Fruit fly (Drosophila melanogaster): Measurements from ENCODE around the gene CG3982.
A peak's percentile ranks its signal among the peaks of the same experiment; 100 is the strongest.

CG3982 gene

dm6 chr3L:9461670-9462246 lies 44.6 kb upstream of the CG3982 start (continued):
- 0 out of 2 replicates have a peak, but pooled peaks have one; percentile 28 for TF ChIP-seq esg (GFP tag; conservative IDR thresholded peaks at IDR 0.05)
- no peak for TF ChIP-seq exex (tag; optimal IDR thresholded peaks at IDR 0.05)
- peak; percentile 38 for TF ChIP-seq CG7839 (tag; optimal IDR thresholded peaks at IDR 0.05)
- TF ChIP-seq Hmx (GFP tag; optimal IDR thresholded peaks at IDR 0.05) = no peak
- TF ChIP-seq ssp (GFP tag; IDR thresholded peaks at IDR 0.05) = peak; percentile 25; the same call in 1 of the 2 replicates
- TF ChIP-seq CG8388 (GFP tag; optimal IDR thresholded peaks at IDR 0.05) = no peak
- TF ChIP-seq kah (GFP tag; optimal IDR thresholded peaks at IDR 0.05) = peak; percentile 59
- no peak for TF ChIP-seq CG11093 (GFP tag; IDR thresholded peaks at IDR 0.05)
- 0 out of 2 replicates have a peak, but pooled peaks have one; percentile 55 for TF ChIP-seq bbx (GFP tag; IDR thresholded peaks at IDR 0.05; ENCODE audit: partially characterized antibody)
- peak; percentile 10 for TF ChIP-seq Jarid2 (GFP tag; optimal IDR thresholded peaks at IDR 0.05)
- TF ChIP-seq Fer3 (tag; optimal IDR thresholded peaks at IDR 0.05) = peak; percentile 17
- peak; percentile 19; the same call in 1 of the 2 replicates for TF ChIP-seq E2f1 (GFP tag; IDR thresholded peaks at IDR 0.05)
- TF ChIP-seq CG43689 (GFP tag; IDR thresholded peaks at IDR 0.05) = no peak
- peak; percentile 53 for TF ChIP-seq CG3281 (GFP tag; optimal IDR thresholded peaks at IDR 0.05)
- TF ChIP-seq CG6689 (GFP tag; IDR thresholded peaks at IDR 0.05) = peak; percentile 31; the same call in 1 of the 2 replicates
- TF ChIP-seq CG15479 (GFP tag; optimal IDR thresholded peaks at IDR 0.05) = peak; percentile 86
- TF ChIP-seq dpn (GFP tag; optimal IDR thresholded peaks at IDR 0.05) = peak in 1 of 2 experiments; percentile 27
- no peak for TF ChIP-seq CG1832 (GFP tag; optimal IDR thresholded peaks at IDR 0.05)
- peak in 1 of 2 experiments; percentile 38 for TF ChIP-seq chif (GFP tag; optimal IDR thresholded peaks at IDR 0.05)
- peak; percentile 29 for TF ChIP-seq ac (GFP tag; optimal IDR thresholded peaks at IDR 0.05)
- 0 out of 2 replicates have a peak, but pooled peaks have one; percentile 27 for TF ChIP-seq stc (GFP tag; IDR thresholded peaks at IDR 0.05)
- TF ChIP-seq CG7987 (GFP tag; optimal IDR thresholded peaks at IDR 0.05) = peak; percentile 16
- TF ChIP-seq CG1647 (GFP tag; optimal IDR thresholded peaks at IDR 0.05) = peak; percentile 26
- peak; percentile 100 for TF ChIP-seq cad (GFP tag; optimal IDR thresholded peaks at IDR 0.05)
- TF ChIP-seq Atf6 (GFP tag; IDR thresholded peaks at IDR 0.05) = peak; percentile 36
- TF ChIP-seq tup (GFP tag; optimal IDR thresholded peaks at IDR 0.05) = no peak
- peak; percentile 57; the same call in 1 of the 2 replicates for TF ChIP-seq Xrp1 (GFP tag; IDR thresholded peaks at IDR 0.05)
- no peak for TF ChIP-seq CG10543 (GFP tag; optimal IDR thresholded peaks at IDR 0.05)
- TF ChIP-seq jing (GFP tag; optimal IDR thresholded peaks at IDR 0.05) = peak; percentile 11
- TF ChIP-seq CG12219 (GFP tag; optimal IDR thresholded peaks at IDR 0.05) = peak; percentile 18
- TF ChIP-seq CG16815 (GFP tag; optimal IDR thresholded peaks at IDR 0.05) = no peak
- TF ChIP-seq CG4360 (GFP tag; IDR thresholded peaks at IDR 0.05) = peak; percentile 66
- TF ChIP-seq CG7357 (GFP tag; IDR thresholded peaks at IDR 0.05) = peak; percentile 10; the same call in 1 of the 3 replicates
- TF ChIP-seq Hmr (GFP tag; optimal IDR thresholded peaks at IDR 0.05) = no peak
- TF ChIP-seq bcd (GFP tag; optimal IDR thresholded peaks at IDR 0.05) = peak; percentile 38
- TF ChIP-seq CG2889 (GFP tag; IDR thresholded peaks at IDR 0.05) = peak; percentile 45; the same call in 1 of the 3 replicates
- peak; percentile 3 for TF ChIP-seq Blimp-1 (GFP tag; optimal IDR thresholded peaks at IDR 0.05)
- peak; percentile 71 for TF ChIP-seq phol (tag; optimal IDR thresholded peaks at IDR 0.05)
- TF ChIP-seq scrt (GFP tag; optimal IDR thresholded peaks at IDR 0.05) = no peak
- peak; percentile 89 for TF ChIP-seq zen (tag; optimal IDR thresholded peaks at IDR 0.05)
- peak; percentile 47 for TF ChIP-seq unpg (GFP tag; optimal IDR thresholded peaks at IDR 0.05)
- TF ChIP-seq CG6272 (GFP tag; IDR thresholded peaks at IDR 0.05) = peak; percentile 39; the same call in 1 of the 2 replicates
- TF ChIP-seq gt (GFP tag; IDR thresholded peaks at IDR 0.05) = no peak
- peak; percentile 41 for TF ChIP-seq sisA (GFP tag; IDR thresholded peaks at IDR 0.05)
- peak; percentile 51 for TF ChIP-seq H2.0 (GFP tag; IDR thresholded peaks at IDR 0.05)
- 0 out of 2 replicates have a peak, but pooled peaks have one; percentile 20 for TF ChIP-seq al (GFP tag; IDR thresholded peaks at IDR 0.05)
- TF ChIP-seq dmrt11E (tag; optimal IDR thresholded peaks at IDR 0.05) = peak; percentile 42
- no peak for TF ChIP-seq Vsx1 (GFP tag; optimal IDR thresholded peaks at IDR 0.05)
- TF ChIP-seq YL-1 (GFP tag; optimal IDR thresholded peaks at IDR 0.05) = no peak

All from whole organism, embryonic.